Fruit fly (Drosophila melanogaster): ENCODE data around the gene CG12268.

Gene CG12268

DNA sequence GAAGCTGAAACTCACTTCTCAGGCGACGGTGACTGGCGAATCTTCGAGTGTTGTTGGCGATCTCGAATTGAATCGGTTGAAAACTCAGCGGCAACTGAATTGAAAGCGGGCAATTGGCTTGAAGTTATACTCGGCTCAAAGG lies at the start of gene CG12268:
Gene CG12268, minus strand, starts transcription at position 101 of the 142 bp plus-strand sequence.
- no peak for TF ChIP-seq noc (tag; optimal IDR thresholded peaks at IDR 0.05)

DNA sequence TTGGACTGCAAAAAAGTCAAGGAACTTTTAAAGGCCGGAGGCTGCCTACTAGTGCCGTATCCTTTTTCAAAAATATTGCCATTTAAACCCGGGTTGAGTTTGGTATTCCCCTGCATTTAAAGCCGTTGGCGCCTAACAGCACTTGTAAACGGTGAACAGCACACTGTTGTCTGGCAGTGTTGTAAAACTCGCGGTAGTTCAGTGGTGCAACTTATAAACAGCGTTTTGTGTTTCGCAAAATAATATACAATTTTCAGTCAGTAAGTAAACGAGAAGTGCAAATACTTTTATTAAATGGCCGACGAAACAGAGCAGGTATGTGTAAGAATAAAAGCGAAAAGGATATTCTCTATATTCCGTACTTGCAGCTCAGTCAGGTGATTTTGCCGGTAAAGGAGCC lies 48.0 kb upstream of the CG12268 start, which contains the start of gene LSm3:
Gene LSm3, plus strand, starts transcription at position 39 of the 400 bp plus-strand sequence.
- TF ChIP-seq noc (tag; optimal IDR thresholded peaks at IDR 0.05) = no peak

DNA sequence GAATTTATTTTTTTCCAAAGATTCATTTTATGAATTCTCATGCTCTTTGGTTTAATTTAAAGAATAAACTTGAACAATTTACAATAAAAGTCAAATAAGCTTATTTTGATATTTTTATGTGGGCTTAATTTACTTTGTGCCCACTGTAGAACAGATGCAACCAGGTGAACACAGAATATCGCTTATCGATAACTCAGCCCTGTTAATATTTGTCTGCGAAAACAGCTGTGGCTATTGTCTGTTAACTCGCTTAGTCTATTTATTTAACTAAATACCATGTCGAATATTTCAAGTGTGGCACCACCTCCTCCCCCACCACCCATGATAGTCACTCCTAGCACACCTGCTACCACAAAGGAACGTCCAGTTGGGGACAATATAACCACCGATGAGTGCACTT lies 47.2 kb upstream of the CG12268 start, which contains the start of gene CG33108:
Gene CG33108, plus strand, starts transcription at position 200 of the 400 bp plus-strand sequence.
- no peak for TF ChIP-seq noc (tag; optimal IDR thresholded peaks at IDR 0.05)

DNA sequence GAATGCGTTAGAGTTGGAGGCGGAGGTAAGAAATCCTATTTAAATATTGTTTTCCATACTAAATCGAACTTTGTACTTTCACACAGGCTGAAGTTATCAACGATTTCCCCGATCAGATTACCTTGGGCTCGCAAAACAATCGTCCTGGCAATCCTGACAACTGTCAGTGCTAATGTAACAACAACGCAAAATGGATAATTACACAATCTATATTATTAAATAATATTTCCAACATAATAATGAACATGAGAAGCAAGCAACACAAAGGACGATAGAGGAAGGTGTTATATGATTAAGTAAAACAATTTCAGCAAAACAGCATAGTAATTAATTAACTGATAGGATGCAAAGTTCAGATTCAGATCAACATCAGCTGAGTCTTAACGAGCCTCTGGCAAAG lies 46.4 kb upstream of the CG12268 start:
- no peak for TF ChIP-seq noc (tag; optimal IDR thresholded peaks at IDR 0.05)

DNA sequence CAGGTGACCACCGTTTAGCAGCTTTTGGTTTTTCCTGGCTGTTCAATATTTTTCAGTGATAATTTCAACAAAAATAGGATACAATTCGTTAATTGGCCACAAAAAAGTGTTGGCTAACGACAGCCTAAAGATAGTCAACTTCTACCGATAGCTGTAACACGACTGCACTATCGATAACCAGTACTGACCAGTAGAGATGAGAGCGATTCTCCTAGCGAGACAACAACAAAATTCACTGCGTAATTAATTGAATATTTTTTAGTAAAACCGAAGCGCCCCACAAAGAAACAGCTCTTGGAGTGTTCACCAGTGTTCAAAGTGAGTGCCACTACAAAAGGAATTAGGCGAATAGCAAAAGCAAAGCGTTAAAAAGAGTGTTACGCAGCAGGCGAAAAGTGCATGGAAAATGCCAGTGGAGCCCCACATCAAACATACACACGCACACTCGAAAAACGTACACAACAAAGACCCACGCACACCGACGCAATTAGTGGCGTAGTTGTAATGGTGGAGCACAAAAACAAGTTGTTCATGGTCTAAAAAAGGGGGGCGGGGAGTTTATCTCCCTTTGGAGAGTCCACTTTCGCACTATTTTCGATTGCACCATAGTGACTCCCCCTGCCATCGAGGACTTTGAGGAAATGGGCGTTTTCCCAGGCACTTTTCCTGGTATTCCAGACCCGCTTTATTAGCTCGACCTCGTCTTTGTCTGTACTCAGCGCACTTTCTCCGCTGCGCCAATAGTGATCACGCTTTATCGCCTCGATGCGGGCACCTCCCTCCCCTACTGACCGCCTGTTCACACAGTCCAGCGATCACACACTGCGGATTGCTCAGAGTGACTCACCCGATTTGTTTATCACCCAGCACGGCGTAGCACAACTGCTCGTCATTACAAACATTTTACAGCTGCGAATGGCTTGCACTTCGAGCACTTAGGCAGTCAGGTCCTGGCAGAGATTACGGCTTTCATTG lies 44.9 kb upstream of the CG12268 start, which contains the start of the genes Epp and Rab7:
Gene Epp, minus strand, starts transcription at position 94 of the 975 bp plus-strand sequence.
Gene Rab7, plus strand, starts transcription at position 186 of the 975 bp plus-strand sequence.
- TF ChIP-seq noc (tag; optimal IDR thresholded peaks at IDR 0.05) = peak; percentile 20

DNA sequence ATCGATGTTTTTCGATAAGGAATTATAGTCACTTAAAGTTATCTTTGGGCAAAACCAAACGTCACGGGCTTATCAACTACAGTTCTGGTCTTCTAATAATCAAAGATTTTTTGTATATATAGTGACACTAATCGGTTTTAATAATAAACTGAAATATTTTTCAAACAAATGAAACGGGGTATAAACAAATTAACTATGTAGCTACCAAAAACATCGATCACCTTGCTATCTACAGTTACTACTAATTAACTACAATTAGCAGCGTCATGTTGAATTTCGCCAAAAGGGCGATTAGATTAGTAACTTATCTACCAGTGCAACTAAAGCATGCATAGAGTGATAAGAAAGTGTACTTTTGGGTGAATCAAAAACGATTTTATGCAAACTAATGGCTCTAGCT lies 43.1 kb upstream of the CG12268 start:
- no peak for TF ChIP-seq noc (tag; optimal IDR thresholded peaks at IDR 0.05)

DNA sequence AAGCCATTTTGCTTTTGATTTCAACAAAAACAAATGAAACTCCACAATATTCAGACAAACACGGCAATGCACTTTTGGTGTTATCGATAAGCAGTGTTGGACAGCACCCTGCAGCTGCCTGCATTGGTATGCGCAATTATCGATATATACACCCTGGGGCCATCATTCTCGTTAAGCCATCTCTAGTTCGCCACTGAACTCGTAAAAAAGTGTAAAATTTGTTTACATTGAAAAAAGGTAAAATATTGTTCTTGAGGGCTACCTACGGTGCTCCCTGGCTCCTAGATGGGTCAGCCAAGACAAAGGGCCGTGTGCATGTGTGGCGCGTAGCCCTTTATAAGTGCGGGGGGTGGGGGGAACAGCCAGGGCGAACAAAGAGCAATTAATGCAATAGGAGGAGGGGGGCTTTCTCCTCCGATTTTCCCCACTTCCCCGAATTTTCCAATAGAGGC lies 38.3 kb upstream of the CG12268 start, which contains the start of the genes CG13603 and CG5902:
Gene CG13603, minus strand, starts transcription at position 91 of the 452 bp plus-strand sequence.
Gene CG5902, plus strand, starts transcription at position 164 of the 452 bp plus-strand sequence.
- TF ChIP-seq noc (tag; optimal IDR thresholded peaks at IDR 0.05) = no peak

DNA sequence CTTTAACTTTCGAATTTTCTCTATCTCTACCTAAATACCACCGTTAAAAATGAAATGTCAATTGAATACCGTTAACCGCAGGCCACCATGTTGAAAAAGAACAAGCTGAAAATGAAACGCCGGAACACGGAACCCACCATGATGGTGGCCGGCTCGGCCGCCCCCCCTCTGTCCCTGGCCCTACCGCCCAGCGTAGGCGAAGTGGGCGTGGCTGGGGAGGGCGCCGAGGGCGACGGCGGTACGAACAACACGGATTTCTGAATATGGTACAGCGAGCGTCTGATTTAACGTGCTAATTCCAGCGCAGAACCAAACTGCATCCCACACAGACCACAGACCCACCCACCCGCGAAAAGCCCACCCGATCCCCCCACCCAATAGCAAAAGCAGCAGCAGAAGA lies 33.4 kb upstream of the CG12268 start:
- no peak for TF ChIP-seq noc (tag; optimal IDR thresholded peaks at IDR 0.05)

DNA sequence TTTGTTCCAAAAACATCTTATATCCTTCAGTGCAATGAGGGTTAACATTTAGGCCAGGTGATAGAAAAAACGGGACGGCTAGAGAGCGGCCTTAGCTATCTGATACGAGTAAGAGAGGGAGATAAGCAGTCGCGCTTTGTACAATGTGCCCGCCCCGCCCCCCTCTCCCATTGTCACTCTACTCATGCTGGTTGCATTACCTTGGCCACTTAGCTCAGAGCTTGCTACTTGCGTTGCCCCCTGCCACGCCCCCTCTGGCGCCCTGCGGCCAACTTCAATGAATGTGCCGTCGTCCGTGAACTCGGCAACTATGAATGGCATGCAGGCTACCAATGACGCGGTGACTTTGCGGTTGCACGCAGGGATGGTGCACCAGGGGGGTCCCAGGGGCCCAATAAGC lies 23.5 kb upstream of the CG12268 start:
- no peak for TF ChIP-seq noc (tag; optimal IDR thresholded peaks at IDR 0.05)

DNA sequence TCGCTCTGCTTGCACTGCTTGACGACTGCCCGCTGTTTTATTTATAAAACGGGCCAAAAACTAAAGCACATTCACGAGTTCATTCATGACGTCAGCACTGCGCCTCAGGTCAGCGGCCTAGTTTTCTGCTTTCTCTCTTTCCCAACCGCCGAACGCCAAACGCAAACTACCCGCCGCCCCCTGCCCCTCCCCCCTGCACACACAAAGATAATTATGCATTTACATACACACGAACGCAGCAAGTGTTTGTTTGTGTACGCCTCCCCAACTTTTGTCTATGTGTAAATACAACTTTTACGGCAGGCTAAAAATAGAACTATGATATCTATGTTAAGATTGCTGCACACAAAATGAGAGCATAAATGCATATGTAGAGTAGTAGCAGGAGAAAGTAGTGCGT lies 23.0 kb upstream of the CG12268 start:
- TF ChIP-seq noc (tag; optimal IDR thresholded peaks at IDR 0.05) = no peak

DNA sequence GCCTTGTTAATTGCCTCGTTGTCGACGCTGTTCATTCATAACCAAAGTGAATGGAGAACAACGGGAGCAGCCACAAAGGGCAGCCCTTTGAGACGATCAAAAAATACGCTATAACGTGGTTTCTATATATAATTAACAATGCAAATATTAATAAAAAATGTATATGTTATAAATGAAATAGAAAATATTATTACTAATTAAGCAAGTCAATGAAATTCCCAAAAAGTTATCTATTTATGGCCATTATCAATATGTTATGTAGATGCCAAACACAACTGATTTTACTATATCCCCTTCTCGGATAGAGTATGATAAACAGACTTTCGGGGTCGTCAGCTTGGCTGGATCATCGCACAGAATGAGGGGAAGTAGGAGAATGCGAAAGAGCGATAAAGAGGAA lies 21.2 kb upstream of the CG12268 start:
- no peak for TF ChIP-seq noc (tag; optimal IDR thresholded peaks at IDR 0.05)

DNA sequence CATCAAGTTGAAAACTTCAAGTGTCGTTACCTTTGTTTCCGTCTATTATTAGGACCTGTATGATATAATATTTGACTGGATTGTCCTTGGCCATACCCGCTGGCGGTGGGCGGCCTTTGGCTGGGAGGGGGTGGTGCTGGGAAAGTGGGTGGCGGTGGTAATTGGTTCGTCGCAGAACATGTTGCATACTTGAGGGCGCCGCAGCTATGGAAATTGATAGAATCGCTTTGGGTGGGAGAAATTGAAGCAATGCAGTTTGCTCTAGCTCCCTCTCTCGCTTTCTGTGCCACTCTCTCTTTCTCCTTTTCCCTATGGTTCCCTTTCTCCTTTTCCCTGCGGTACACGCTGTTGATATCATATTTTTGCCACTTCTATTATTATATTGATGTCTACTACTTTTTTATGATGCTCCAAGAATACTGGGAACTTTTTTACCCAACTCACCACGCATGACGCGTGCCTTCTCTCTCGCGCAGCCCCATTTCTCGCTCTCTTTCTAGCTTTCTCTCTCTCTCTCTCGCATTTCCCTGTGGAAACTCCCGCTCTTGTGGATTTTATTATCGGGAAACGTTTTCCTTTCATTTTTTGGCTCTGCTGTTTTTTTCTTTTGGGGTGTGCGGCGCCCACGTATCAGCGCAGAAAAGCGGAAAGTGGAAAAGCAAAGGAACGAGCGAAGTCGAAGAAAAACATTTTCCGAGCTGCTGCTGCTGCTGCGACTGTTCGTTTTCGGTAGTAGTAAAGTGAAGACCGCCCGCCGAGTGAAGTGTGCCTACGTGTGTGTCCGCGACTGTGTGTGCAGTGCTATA lies 16.9 kb upstream of the CG12268 start:
- TF ChIP-seq noc (tag; optimal IDR thresholded peaks at IDR 0.05) = no peak

DNA sequence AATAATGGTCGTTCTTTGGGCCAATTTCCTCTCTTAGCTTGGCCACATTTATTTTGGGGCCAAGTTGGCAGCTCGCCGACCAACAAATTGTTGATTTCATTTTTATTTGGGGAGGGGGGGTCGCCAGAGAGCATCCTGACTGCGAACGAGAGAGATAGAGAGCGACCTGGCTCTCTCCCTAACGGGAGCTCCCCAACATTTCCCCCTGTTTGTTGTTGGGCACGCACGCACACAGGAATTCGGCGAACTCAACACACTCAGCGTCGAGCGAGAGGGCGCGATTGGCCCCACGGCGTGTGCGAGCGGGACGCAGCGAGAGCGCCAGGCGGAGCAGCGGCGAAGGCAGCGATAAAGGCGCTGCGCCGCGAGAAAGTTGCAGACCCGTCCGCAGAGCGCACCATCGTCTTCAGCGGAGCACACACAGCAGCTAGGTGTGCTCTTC lies 14.6 kb upstream of the CG12268 start, which contains the start of gene CG31140:
Gene CG31140, plus strand, starts transcription at position 400 of the 442 bp plus-strand sequence.
- no peak for TF ChIP-seq noc (tag; optimal IDR thresholded peaks at IDR 0.05)

DNA sequence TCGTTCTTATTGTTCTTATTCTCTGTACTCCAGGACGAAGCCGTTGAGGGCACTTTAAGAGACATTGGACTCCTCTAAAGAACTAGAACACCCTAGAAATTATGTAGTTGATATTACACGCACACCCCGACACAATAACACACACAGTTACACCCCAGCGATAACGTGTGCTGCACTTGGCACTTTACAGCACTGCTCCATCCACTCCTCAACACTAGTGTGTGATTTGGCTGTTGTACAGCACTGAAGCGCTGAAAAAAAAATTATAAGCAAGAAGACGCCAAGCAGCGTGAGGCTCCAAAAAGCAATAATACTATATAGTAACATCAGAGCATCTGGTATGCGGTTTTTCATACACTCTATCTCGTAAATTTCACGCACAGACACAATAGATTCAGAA lies 12.6 kb upstream of the CG12268 start:
- TF ChIP-seq noc (tag; optimal IDR thresholded peaks at IDR 0.05) = no peak

DNA sequence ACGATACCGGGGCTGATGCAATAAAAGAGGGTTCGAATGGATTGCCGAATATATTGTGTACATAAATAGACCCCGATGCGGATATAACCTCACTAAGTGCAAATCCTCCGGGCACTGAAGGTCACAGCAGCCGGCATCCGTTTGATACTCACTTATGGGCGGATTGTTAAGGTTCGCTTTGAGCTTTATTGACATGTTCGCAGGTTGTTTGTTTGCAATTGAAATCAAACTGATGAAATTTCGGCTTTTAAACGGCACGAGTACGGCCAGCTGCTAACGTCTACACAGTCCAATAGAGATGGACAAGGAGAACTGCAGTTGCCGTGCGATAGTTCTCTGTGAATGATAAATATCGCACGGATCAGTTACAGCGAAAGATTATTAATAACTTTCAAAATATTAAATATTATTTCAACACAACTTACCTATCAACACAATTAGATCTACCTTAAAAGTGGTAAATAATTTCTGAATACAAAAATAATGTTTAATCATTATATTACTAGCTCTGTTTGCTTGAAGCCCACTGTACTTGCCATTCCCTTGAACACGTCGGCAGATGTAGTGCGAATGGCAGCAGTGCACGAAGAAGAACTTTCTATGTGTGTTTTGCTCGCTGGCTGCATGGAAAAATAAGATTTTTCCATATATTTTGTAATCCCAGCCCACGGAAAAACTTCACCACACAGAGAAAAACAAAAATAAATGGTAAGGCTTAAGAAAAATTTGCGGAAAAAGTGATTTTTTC lies 10.0 kb upstream of the CG12268 start, which contains the start of the genes GluProRS and AP-1sigma:
Gene GluProRS, minus strand, starts transcription at position 301 of the 748 bp plus-strand sequence.
Gene AP-1sigma, plus strand, starts transcription at position 561 of the 748 bp plus-strand sequence.
- peak; percentile 78 for TF ChIP-seq noc (tag; optimal IDR thresholded peaks at IDR 0.05)

Data from whole organism, larva.